Worm (Caenorhabditis elegans) whole organism, young adult: ENCODE data around the gene F14F7.7.

Experiments used
- F23B12.7 ChIP-seq: sonication (generic microtip); optimal IDR thresholded peaks from 2 replicates; lab custom pipeline; 2017; ENCODE audit warnings: missing genetic modification characterization, mild to moderate bottlenecking, missing compliant biosample characterization, antibody characterized with exemption, moderate library complexity; ENCODE audit not compliant: insufficient read depth
- athp-1 ChIP-seq: sonication (generic microtip); optimal IDR thresholded peaks from 2 replicates; lab custom pipeline; 2017; ENCODE audit warnings: mild to moderate bottlenecking, missing genetic modification characterization, missing compliant biosample characterization
- ccch-3 ChIP-seq: fragments of 200-800 bp; sonication (Bioruptor generic); optimal IDR thresholded peaks from 2 replicates; lab custom pipeline; 2018; ENCODE audit warnings: mild to moderate bottlenecking, missing genetic modification characterization, missing compliant biosample characterization
- madf-3 ChIP-seq: fragments of 200-800 bp; sonication (Bioruptor generic); IDR thresholded peaks from 2 replicates; pipeline ENCODE4 v1.3.6; 2022; ENCODE audit warnings: missing genetic modification reagents, missing genetic modification characterization, missing compliant biosample characterization
- nhr-179 ChIP-seq: sonication (generic microtip); optimal IDR thresholded peaks from 2 replicates; lab custom pipeline; 2016; ENCODE audit warnings: mild to moderate bottlenecking, missing genetic modification characterization, missing compliant biosample characterization
- snpc-1.3 ChIP-seq: sonication (generic microtip); optimal IDR thresholded peaks from 2 replicates; lab custom pipeline; 2017; ENCODE audit warnings: missing genetic modification characterization, mild to moderate bottlenecking, missing compliant biosample characterization, antibody characterized with exemption, moderate library complexity, missing genotype, missing genetic modification reagents; ENCODE audit not compliant: insufficient read depth
- snpc-3.4 ChIP-seq: sonication (generic microtip); optimal IDR thresholded peaks from 2 replicates; lab custom pipeline; 2017; ENCODE audit warnings: missing genetic modification characterization, mild to moderate bottlenecking, missing compliant biosample characterization, antibody characterized with exemption, moderate library complexity, missing genotype, missing genetic modification reagents
- snpc-4 ChIP-seq, 5 experiments: fragments of 150-350 bp in 1 of 5; sonication (generic microtip) in 4 of 5; optimal IDR thresholded peaks; 2 replicates each; lab custom pipeline; 2014 to 2018; ENCODE audit warnings: missing genetic modification characterization in 5 of 5, missing biosample characterization in 3 of 5, antibody characterized with exemption in 2 of 5, mild to moderate bottlenecking in 2 of 5, missing compliant biosample characterization in 2 of 5, missing genotype in 2 of 5, moderate library complexity in 2 of 5, missing genetic modification reagents in 1 of 5
- unc-62 ChIP-seq: fragments of 150-350 bp; optimal IDR thresholded peaks from 2 replicates; lab custom pipeline; 2014; ENCODE audit warnings: missing biosample characterization, missing genetic modification reagents, missing genetic modification characterization
- zim-3 ChIP-seq: sonication (generic microtip); optimal IDR thresholded peaks from 2 replicates; lab custom pipeline; 2017; ENCODE audit warnings: mild to moderate bottlenecking, missing genetic modification characterization, moderate library complexity, missing compliant biosample characterization

DNA sequence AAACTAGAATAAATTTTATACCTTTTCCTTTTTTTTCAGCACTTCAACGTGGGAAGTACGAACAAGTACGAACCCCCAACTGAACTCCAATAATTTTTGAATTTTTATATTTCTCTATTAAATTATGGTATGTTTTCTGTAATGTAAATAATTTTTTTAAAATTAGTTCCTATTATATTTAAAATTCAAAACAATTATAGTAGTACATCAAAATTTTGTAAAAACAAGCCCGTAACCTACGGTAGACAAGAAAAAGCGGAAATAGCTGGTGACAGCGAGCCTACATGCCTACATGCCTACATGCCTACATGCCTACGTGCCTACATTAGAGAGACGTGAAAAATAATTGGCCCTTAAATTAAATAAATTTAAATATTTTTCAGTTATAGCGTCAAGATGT, 997 bp downstream of the F14F7.7 start, which contains the start of gene F14F7.5:
- no peak for TF ChIP-seq zim-3 (tag; lab: Kevin White, UChicago)
- TF ChIP-seq unc-62 = no peak
- no peak for TF ChIP-seq snpc-4 (GFP tag; optimal IDR thresholded peaks at IDR 0.05; lab: Kevin White, UChicago)
- no peak for TF ChIP-seq snpc-4 (tag; optimal IDR thresholded peaks at IDR 0.05; lab: Kevin White, UChicago)
- TF ChIP-seq snpc-3.4 (tag; lab: Kevin White, UChicago) = no peak
- no peak for TF ChIP-seq nhr-179 (tag; lab: Kevin White, UChicago)
- TF ChIP-seq F23B12.7 (tag; lab: Kevin White, UChicago) = no peak
- no peak for TF ChIP-seq snpc-1.3 (tag; lab: Kevin White, UChicago)
- TF ChIP-seq athp-1 (tag; lab: Kevin White, UChicago) = no peak
- TF ChIP-seq madf-3 (GFP tag; lab: Robert Waterston, UW) = no peak
- no peak for TF ChIP-seq ccch-3 (GFP tag; lab: Kevin White, UChicago)
